Fruit fly (Drosophila melanogaster) whole organism, embryonic: ENCODE results near the gene CG16717.

Experiments used
- Abd-B ChIP-seq: fragments of 200-800 bp; sonication (Bioruptor generic); optimal IDR thresholded peaks from 2 replicates; lab custom pipeline; 2018; ENCODE audit warnings: missing biosample characterization, mild to moderate bottlenecking, missing genetic modification characterization, moderate library complexity
- Antp ChIP-seq: fragments of 200-800 bp; sonication (Bioruptor generic); optimal IDR thresholded peaks from 3 replicates; lab custom pipeline; 2016; ENCODE audit warnings: missing biosample characterization, missing genetic modification characterization
- Awh ChIP-seq: fragments of 200-800 bp; sonication (Bioruptor generic); IDR thresholded peaks from 2 replicates; pipeline ENCODE4, ENCODE4 v1.3.6; 2022; ENCODE audit warnings: missing biosample characterization, missing genetic modification characterization
- BEAF-32 ChIP-seq: fragments of 200-800 bp; sonication (Bioruptor generic); optimal IDR thresholded peaks from 3 replicates; lab custom pipeline; 2017; ENCODE audit warnings: missing biosample characterization, missing genetic modification characterization, mild to moderate bottlenecking, moderate library complexity, missing genetic modification reagents
- Blimp-1 ChIP-seq: fragments of 200-800 bp; sonication (Bioruptor generic); optimal IDR thresholded peaks from 3 replicates; lab custom pipeline; 2018; ENCODE audit warnings: missing biosample characterization, missing genetic modification characterization, mild to moderate bottlenecking, moderate library complexity, missing genetic modification reagents
- CG12391 ChIP-seq: fragments of 200-800 bp; sonication (Bioruptor generic); optimal IDR thresholded peaks from 3 replicates; lab custom pipeline; 2018; ENCODE audit warnings: missing biosample characterization, mild to moderate bottlenecking, missing genetic modification characterization, moderate library complexity
- CG13287 ChIP-seq: fragments of 200-800 bp; sonication (Bioruptor generic); IDR thresholded peaks from 2 replicates; pipeline ENCODE4 v1.3.6; 2022; ENCODE audit warnings: missing biosample characterization, missing genetic modification characterization; ENCODE audit not compliant: partially characterized antibody
- CG13424 ChIP-seq: fragments of 200-800 bp; sonication (Bioruptor generic); optimal IDR thresholded peaks from 2 replicates; lab custom pipeline; 2019; ENCODE audit warnings: missing biosample characterization, mild to moderate bottlenecking, missing genetic modification characterization, moderate library complexity
- CG14710 ChIP-seq: fragments of 200-800 bp; sonication (Bioruptor generic); optimal IDR thresholded peaks from 3 replicates; lab custom pipeline; 2019; ENCODE audit warnings: missing biosample characterization, mild to moderate bottlenecking, missing genetic modification characterization, moderate library complexity
- CG14965 ChIP-seq: fragments of 200-800 bp; sonication (Bioruptor generic); optimal IDR thresholded peaks from 2 replicates; lab custom pipeline; 2016; ENCODE audit warnings: missing biosample characterization, missing genetic modification characterization, borderline replicate concordance
- CG15073 ChIP-seq: fragments of 200-800 bp; sonication (Bioruptor generic); optimal IDR thresholded peaks from 2 replicates; lab custom pipeline; 2016; ENCODE audit warnings: missing biosample characterization, missing genetic modification characterization
- CG15269 ChIP-seq: fragments of 200-800 bp; sonication (Bioruptor generic); optimal IDR thresholded peaks from 2 replicates; lab custom pipeline; 2018; ENCODE audit warnings: missing biosample characterization, mild to moderate bottlenecking, missing genetic modification characterization, moderate library complexity
- CG17612 ChIP-seq: fragments of 200-800 bp; sonication (Bioruptor generic); IDR thresholded peaks from 2 replicates; pipeline ENCODE4 v1.3.6; 2022; ENCODE audit warnings: missing biosample characterization, missing genetic modification characterization
- CG18619 ChIP-seq: fragments of 200-800 bp; sonication (Bioruptor generic); optimal IDR thresholded peaks from 3 replicates; lab custom pipeline; 2017; ENCODE audit warnings: missing biosample characterization, mild to moderate bottlenecking, missing genetic modification characterization
- CG18764 ChIP-seq: fragments of 200-800 bp; sonication (Bioruptor generic); optimal IDR thresholded peaks from 3 replicates; lab custom pipeline; 2016; ENCODE audit warnings: missing biosample characterization, missing genetic modification characterization
- CG3407 ChIP-seq: fragments of 200-800 bp; sonication (Bioruptor generic); optimal IDR thresholded peaks from 2 replicates; lab custom pipeline; 2018; ENCODE audit warnings: missing biosample characterization, mild to moderate bottlenecking, missing genetic modification characterization
- CG4424 ChIP-seq: fragments of 200-800 bp; sonication (Bioruptor generic); optimal IDR thresholded peaks from 3 replicates; lab custom pipeline; 2016; ENCODE audit warnings: missing biosample characterization, missing genetic modification characterization
- CG6813 ChIP-seq: fragments of 200-800 bp; sonication (Bioruptor generic); optimal IDR thresholded peaks from 2 replicates; lab custom pipeline; 2017; ENCODE audit warnings: missing biosample characterization, missing genetic modification characterization, mild to moderate bottlenecking, moderate library complexity, missing genetic modification reagents
- CG7372 ChIP-seq: fragments of 200-800 bp; sonication (Bioruptor generic); IDR thresholded peaks from 2 replicates; pipeline ENCODE4 v1.3.6; 2022; ENCODE audit warnings: missing biosample characterization, missing genetic modification characterization
- CG9876 ChIP-seq: fragments of 200-800 bp; sonication (Bioruptor generic); optimal IDR thresholded peaks from 2 replicates; lab custom pipeline; 2016; ENCODE audit warnings: missing biosample characterization, missing genetic modification characterization
- CG9932 ChIP-seq: fragments of 200-800 bp; sonication (Bioruptor generic); IDR thresholded peaks from 2 replicates; pipeline ENCODE4 v1.3.6; 2022; ENCODE audit warnings: missing biosample characterization, missing genetic modification characterization
- CTCF ChIP-seq: fragments of 200-800 bp; sonication (Bioruptor generic); optimal IDR thresholded peaks from 2 replicates; lab custom pipeline; 2017; ENCODE audit warnings: missing biosample characterization, mild to moderate bottlenecking, missing genetic modification characterization, moderate library complexity
- CoRest ChIP-seq: fragments of 200-800 bp; sonication (Bioruptor generic); optimal IDR thresholded peaks from 3 replicates; lab custom pipeline; 2018; ENCODE audit warnings: missing biosample characterization, mild to moderate bottlenecking, missing genetic modification characterization, moderate library complexity
- Dek ChIP-seq: fragments of 200-800 bp; sonication (Bioruptor generic); optimal IDR thresholded peaks from 3 replicates; lab custom pipeline; 2019; ENCODE audit warnings: missing biosample characterization, mild to moderate bottlenecking, missing genetic modification characterization, moderate library complexity
- ERR ChIP-seq: fragments of 200-800 bp; sonication (Bioruptor generic); optimal IDR thresholded peaks from 2 replicates; lab custom pipeline; 2016; ENCODE audit warnings: missing biosample characterization, missing genetic modification characterization
- Gug ChIP-seq: fragments of 200-800 bp; sonication (Bioruptor generic); IDR thresholded peaks from 4 replicates; pipeline ENCODE4 v1.3.6; 2022; ENCODE audit warnings: missing biosample characterization, missing genetic modification characterization
- HLH3B ChIP-seq: fragments of 200-800 bp; sonication (Bioruptor generic); IDR thresholded peaks from 2 replicates; pipeline ENCODE4 v1.3.6; 2022; ENCODE audit warnings: missing biosample characterization, missing genetic modification characterization
- HLHmδ ChIP-seq: fragments of 200-800 bp; sonication (Bioruptor generic); optimal IDR thresholded peaks from 2 replicates; lab custom pipeline; 2018; ENCODE audit warnings: missing biosample characterization, mild to moderate bottlenecking, missing genetic modification characterization, moderate library complexity
- Nf-YB ChIP-seq: fragments of 200-800 bp; sonication (Bioruptor generic); optimal IDR thresholded peaks from 3 replicates; lab custom pipeline; 2019; ENCODE audit warnings: missing biosample characterization, mild to moderate bottlenecking, missing genetic modification characterization, moderate library complexity
- NfI ChIP-seq: fragments of 200-800 bp; sonication (Bioruptor generic); optimal IDR thresholded peaks from 3 replicates; lab custom pipeline; 2018; ENCODE audit warnings: missing biosample characterization, mild to moderate bottlenecking, missing genetic modification characterization, moderate library complexity
- PHDP ChIP-seq: fragments of 200-800 bp; sonication (Bioruptor generic); optimal IDR thresholded peaks from 3 replicates; lab custom pipeline; 2018; ENCODE audit warnings: missing biosample characterization, mild to moderate bottlenecking, missing genetic modification characterization, moderate library complexity
- Xrp1 ChIP-seq: fragments of 200-800 bp; sonication (Bioruptor generic); IDR thresholded peaks from 2 replicates; pipeline ENCODE4 v1.3.6; 2022; ENCODE audit warnings: missing biosample characterization, missing genetic modification characterization
- ac ChIP-seq: fragments of 200-800 bp; sonication (Bioruptor generic); optimal IDR thresholded peaks from 3 replicates; lab custom pipeline; 2017; ENCODE audit warnings: missing biosample characterization, mild to moderate bottlenecking, missing genetic modification characterization
- aop ChIP-seq: fragments of 200-800 bp; sonication (Bioruptor generic); IDR thresholded peaks from 2 replicates; pipeline ENCODE4 v1.3.6; 2022; ENCODE audit warnings: missing biosample characterization, missing genetic modification characterization
- bcd ChIP-seq: fragments of 200-800 bp; sonication (Bioruptor generic); optimal IDR thresholded peaks from 2 replicates; lab custom pipeline; 2017; ENCODE audit warnings: missing biosample characterization, mild to moderate bottlenecking, missing genetic modification characterization
- bsh ChIP-seq, 2 experiments: fragments of 200-800 bp; sonication (Bioruptor generic); optimal IDR thresholded peaks; 2 replicates each; lab custom pipeline; 2017 to 2018; ENCODE audit warnings: mild to moderate bottlenecking in 2 of 2, missing biosample characterization in 2 of 2, missing genetic modification characterization in 2 of 2, moderate library complexity in 1 of 2
- disco-r ChIP-seq: fragments of 200-800 bp; sonication (Bioruptor generic); optimal IDR thresholded peaks from 2 replicates; lab custom pipeline; 2016; ENCODE audit warnings: missing biosample characterization, missing genetic modification characterization
- dmrt11E ChIP-seq: fragments of 200-800 bp; sonication (Bioruptor generic); optimal IDR thresholded peaks from 3 replicates; lab custom pipeline; 2018; ENCODE audit warnings: missing biosample characterization, mild to moderate bottlenecking, missing genetic modification characterization, moderate library complexity
- en ChIP-seq: fragments of 200-800 bp; sonication (Bioruptor generic); optimal IDR thresholded peaks from 2 replicates; lab custom pipeline; 2016; ENCODE audit warnings: missing biosample characterization, missing genetic modification characterization
- fd64A ChIP-seq: fragments of 200-800 bp; sonication (Bioruptor generic); optimal IDR thresholded peaks from 3 replicates; lab custom pipeline; 2018; ENCODE audit warnings: missing biosample characterization, mild to moderate bottlenecking, missing genetic modification characterization
- gsb ChIP-seq: fragments of 200-800 bp; sonication (Bioruptor generic); IDR thresholded peaks from 2 replicates; pipeline ENCODE4 v1.3.6; 2022; ENCODE audit warnings: missing biosample characterization, missing genetic modification characterization
- gt ChIP-seq: fragments of 200-800 bp; sonication (Bioruptor generic); IDR thresholded peaks from 2 replicates; pipeline ENCODE4 v1.3.6; 2022; ENCODE audit warnings: missing biosample characterization, missing genetic modification characterization
- lola ChIP-seq, 3 experiments: fragments of >200 bp in 2 of 3; fragments of 200-800 bp in 1 of 3; sonication (Bioruptor generic) in 1 of 3; optimal IDR thresholded peaks; 2 replicates each; lab custom pipeline; 2017 to 2019; ENCODE audit warnings: missing biosample characterization in 3 of 3, missing genetic modification characterization in 3 of 3, mild to moderate bottlenecking in 1 of 3, moderate library complexity in 1 of 3
- odd ChIP-seq: fragments of 200-800 bp; sonication (Bioruptor generic); optimal IDR thresholded peaks from 2 replicates; lab custom pipeline; 2017; ENCODE audit warnings: missing biosample characterization, mild to moderate bottlenecking, missing genetic modification characterization
- pan ChIP-seq, 4 experiments: fragments of >200 bp in 3 of 4; fragments of 200-800 bp in 1 of 4; sonication (Bioruptor generic) in 1 of 4; optimal IDR thresholded peaks in 3 of 4; IDR thresholded peaks in 1 of 4; 2 replicates each; pipeline versions ENCODE4 v1.3.6 to Lab custom; 2017 to 2022; ENCODE audit warnings: missing biosample characterization in 2 of 4, missing genetic modification characterization in 2 of 4, mixed read lengths in 1 of 4
- peb ChIP-seq: fragments of 200-800 bp; sonication (Bioruptor generic); IDR thresholded peaks from 2 replicates; pipeline ENCODE4 v1.3.6; 2022; ENCODE audit warnings: missing biosample characterization, missing genetic modification characterization
- sens ChIP-seq: fragments of 200-800 bp; sonication (Bioruptor generic); peaks from one replicate; lab custom pipeline; 2016; ENCODE audit warnings: missing biosample characterization, missing genetic modification characterization
- stc ChIP-seq: fragments of 200-800 bp; sonication (Bioruptor generic); IDR thresholded peaks from 2 replicates; pipeline ENCODE4 v1.3.6; 2022; ENCODE audit warnings: missing biosample characterization, missing genetic modification characterization
- vnd ChIP-seq: fragments of 200-800 bp; sonication (Bioruptor generic); IDR thresholded peaks from 3 replicates; pipeline ENCODE4 v1.3.6; 2022; ENCODE audit warnings: missing biosample characterization, missing genetic modification characterization; ENCODE audit not compliant: partially characterized antibody
- vvl ChIP-seq: fragments of 200-800 bp; sonication (Bioruptor generic); IDR thresholded peaks from 2 replicates; pipeline ENCODE4 v1.3.6; 2022; ENCODE audit warnings: missing biosample characterization, missing genetic modification characterization
- wor ChIP-seq: fragments of 200-800 bp; sonication (Bioruptor generic); IDR thresholded peaks from 2 replicates; pipeline ENCODE4 v1.3.6; 2022; ENCODE audit warnings: missing biosample characterization, missing genetic modification characterization

Gene CG16717

dm6 chr3L:9629910-9630309, 49.1 kb upstream of the CG16717 start (continued):
- TF ChIP-seq lola (GFP tag; optimal IDR thresholded peaks at IDR 0.05; lab: Kevin White, UChicago) (no peak), peb (GFP tag; lab: Robert Waterston, UW) (no peak), gt (no peak), CG12391 (tag; lab: Kevin White, UChicago) (no peak), Xrp1 (no peak), bcd (GFP tag; lab: Kevin White, UChicago) (no peak), CG9932 (GFP tag; lab: Robert Waterston, UW) (no peak), Dek (no peak), Antp (GFP tag; lab: Kevin White, UChicago) (no peak), wor (GFP tag; lab: Robert Waterston, UW) (no peak), CG9876 (GFP tag; lab: Kevin White, UChicago) (no peak), CG3407 (GFP tag; lab: Kevin White, UChicago) (no peak), HLHmδ (no peak), Gug (GFP tag; lab: Robert Waterston, UW) (no peak), CG17612 (GFP tag; lab: Robert Waterston, UW) (no peak), HLH3B (no peak), fd64A (GFP tag; lab: Kevin White, UChicago) (no peak), Blimp-1 (no peak), Nf-YB (GFP tag; lab: Kevin White, UChicago) (no peak), sens (GFP tag; lab: Kevin White, UChicago) (peak; percentile 59), pan (optimal IDR thresholded peaks at IDR 0.05; lab: Kevin White, UChicago) (no peak), pan (GFP tag; optimal IDR thresholded peaks at IDR 0.05 in 1 of 2, IDR thresholded peaks at IDR 0.05 in 1 of 2) (no peak), BEAF-32 (GFP tag; lab: Kevin White, UChicago) (peak; percentile 42), CG14710 (tag; lab: Kevin White, UChicago) (no peak), CG18619 (GFP tag; lab: Kevin White, UChicago) (no peak), CG6813 (GFP tag; lab: Kevin White, UChicago) (no peak), CG4424 (GFP tag; lab: Kevin White, UChicago) (no peak), CG13424 (tag; lab: Kevin White, UChicago) (no peak), ERR (GFP tag; lab: Kevin White, UChicago) (no peak), disco-r (GFP tag; lab: Kevin White, UChicago) (no peak), NfI (no peak), CTCF (GFP tag; lab: Kevin White, UChicago) (peak; percentile 64), aop (GFP tag; lab: Robert Waterston, UW) (no peak), Awh (GFP tag; lab: Robert Waterston, UW) (no peak), PHDP (tag; lab: Kevin White, UChicago) (no peak), CG7372 (GFP tag; lab: Robert Waterston, UW) (no peak), vnd (GFP tag; lab: Robert Waterston, UW) (0 out of 3 replicates have a peak, but pooled peaks have one; percentile 23), CG18764 (GFP tag; lab: Kevin White, UChicago) (no peak), en (GFP tag; lab: Kevin White, UChicago) (no peak), CoRest (tag; lab: Kevin White, UChicago) (no peak), ac (GFP tag; lab: Kevin White, UChicago) (no peak), CG13287 (GFP tag; lab: Robert Waterston, UW) (peak; percentile 51), dmrt11E (tag; lab: Kevin White, UChicago) (no peak), vvl (GFP tag; lab: Robert Waterston, UW) (no peak), CG15269 (tag; lab: Kevin White, UChicago) (no peak), bsh (GFP tag; optimal IDR thresholded peaks at IDR 0.05; lab: Kevin White, UChicago) (no peak), CG15073 (GFP tag; lab: Kevin White, UChicago) (no peak), Abd-B (GFP tag; lab: Kevin White, UChicago) (no peak), odd (no peak), gsb (GFP tag; lab: Robert Waterston, UW) (no peak), CG14965 (GFP tag; lab: Kevin White, UChicago) (no peak), stc (GFP tag; lab: Robert Waterston, UW) (no peak)
